Worm (Caenorhabditis elegans) whole organism, L4 larva: Measurements from ENCODE around the gene srbc-44.

Experiments used
- F26F4.8 ChIP-seq: fragments of 200-800 bp; sonication (Bioruptor generic); conservative IDR thresholded peaks from 2 replicates; pipeline ENCODE4 v1.3.6; 2022; ENCODE audit warnings: missing genetic modification characterization, missing compliant biosample characterization
- F37D6.2 ChIP-seq: sonication (generic microtip); optimal IDR thresholded peaks from 2 replicates; lab custom pipeline; 2016; ENCODE audit warnings: mild to moderate bottlenecking, missing genetic modification characterization, missing compliant biosample characterization
- ZK546.5 ChIP-seq, 2 experiments: sonication (generic microtip); optimal IDR thresholded peaks; 2 replicates each; lab custom pipeline; 2017; ENCODE audit warnings: missing biosample characterization in 2 of 2, missing genetic modification characterization in 2 of 2
- aha-1 ChIP-seq: fragments of 150-350 bp; peaks from one replicate; lab custom pipeline; 2014; ENCODE audit warnings: missing biosample characterization, missing genetic modification characterization
- ceh-28 ChIP-seq: fragments of 150-350 bp; optimal IDR thresholded peaks from 2 replicates; lab custom pipeline; 2014; ENCODE audit warnings: missing biosample characterization, missing genetic modification reagents, missing genetic modification characterization
- ctbp-1 ChIP-seq: fragments of 200-800 bp; sonication (Bioruptor generic); IDR thresholded peaks from 2 replicates; pipeline ENCODE4 v1.3.6; 2022; ENCODE audit warnings: missing genetic modification reagents, missing genetic modification characterization, missing compliant biosample characterization
- daf-16 ChIP-seq, 3 experiments: sonication (generic microtip); optimal IDR thresholded peaks; 2 replicates each; lab custom pipeline; 2016 to 2017; ENCODE audit warnings: missing genetic modification characterization in 3 of 3, missing genetic modification reagents in 3 of 3, mild to moderate bottlenecking in 2 of 3, missing compliant biosample characterization in 2 of 3, missing biosample characterization in 1 of 3, moderate library complexity in 1 of 3
- dmd-6 ChIP-seq: fragments of 200-800 bp; sonication (Bioruptor generic); IDR thresholded peaks from 2 replicates; pipeline ENCODE4 v1.3.6; 2022; ENCODE audit warnings: missing genetic modification reagents, missing genetic modification characterization, missing compliant biosample characterization
- dve-1 ChIP-seq: sonication (generic microtip); optimal IDR thresholded peaks from 2 replicates; lab custom pipeline; 2017; ENCODE audit warnings: antibody characterized with exemption, mild to moderate bottlenecking, missing genetic modification characterization, missing compliant biosample characterization; ENCODE audit not compliant: insufficient read depth
- fkh-10 ChIP-seq: fragments of 150-350 bp; optimal IDR thresholded peaks from 2 replicates; lab custom pipeline; 2014; ENCODE audit warnings: missing biosample characterization, missing genetic modification reagents, missing genetic modification characterization
- hif-1 ChIP-seq, 2 experiments: sonication (generic microtip); optimal IDR thresholded peaks; 2 replicates each; lab custom pipeline; 2016 to 2017; ENCODE audit warnings: missing compliant biosample characterization in 2 of 2, missing genetic modification characterization in 2 of 2, missing genetic modification reagents in 2 of 2, missing genotype in 2 of 2, mild to moderate bottlenecking in 1 of 2
- hlh-11 ChIP-seq: fragments of 200-800 bp; sonication (Bioruptor generic); optimal IDR thresholded peaks from 2 replicates; lab custom pipeline; 2018; ENCODE audit warnings: mild to moderate bottlenecking, missing genetic modification characterization, missing compliant biosample characterization
- hlh-30 ChIP-seq: sonication (generic microtip); optimal IDR thresholded peaks from 2 replicates; lab custom pipeline; 2017; ENCODE audit warnings: antibody characterized with exemption, mild to moderate bottlenecking, missing genetic modification characterization, missing compliant biosample characterization; ENCODE audit not compliant: insufficient read depth
- hmg-1.1 ChIP-seq: fragments of 200-800 bp; sonication (Bioruptor generic); IDR thresholded peaks from 2 replicates; pipeline ENCODE4 v1.3.6; 2022; ENCODE audit warnings: missing genetic modification reagents, missing genetic modification characterization, missing compliant biosample characterization
- lim-7 ChIP-seq: fragments of 200-800 bp; sonication (Bioruptor generic); IDR thresholded peaks from 2 replicates; pipeline ENCODE4 v1.3.6; 2022; ENCODE audit warnings: missing genetic modification characterization, missing compliant biosample characterization
- lin-13 ChIP-seq: fragments of 150-350 bp; optimal IDR thresholded peaks from 2 replicates; lab custom pipeline; 2014; ENCODE audit warnings: missing biosample characterization, missing genetic modification reagents, missing genetic modification characterization
- lin-15B ChIP-seq: fragments of 150-350 bp; sonication (generic microtip); optimal IDR thresholded peaks from 3 replicates; lab custom pipeline; 2014; ENCODE audit warnings: missing biosample characterization, missing genetic modification characterization
- lir-3 ChIP-seq: sonication (generic microtip); optimal IDR thresholded peaks from 2 replicates; lab custom pipeline; 2016; ENCODE audit warnings: mild to moderate bottlenecking, missing genetic modification characterization, missing compliant biosample characterization
- lsy-2 ChIP-seq, 2 experiments: fragments of 150-350 bp in 1 of 2; sonication (generic microtip) in 1 of 2; optimal IDR thresholded peaks; 2 replicates each; lab custom pipeline; 2014 to 2017; ENCODE audit warnings: missing biosample characterization in 2 of 2, missing genetic modification characterization in 2 of 2
- mdl-1 ChIP-seq, 2 experiments: fragments of 150-350 bp in 1 of 2; sonication (generic microtip) in 1 of 2; optimal IDR thresholded peaks; 2 replicates each; lab custom pipeline; 2014 to 2017; ENCODE audit warnings: missing biosample characterization in 2 of 2, missing genetic modification characterization in 2 of 2
- mep-1 ChIP-seq: fragments of 150-350 bp; sonication (generic microtip); optimal IDR thresholded peaks from 3 replicates; lab custom pipeline; 2014; ENCODE audit warnings: missing biosample characterization, missing genetic modification characterization
- mxl-3 ChIP-seq: fragments of 200-800 bp; sonication (Bioruptor generic); optimal IDR thresholded peaks from 2 replicates; lab custom pipeline; 2018; ENCODE audit warnings: mild to moderate bottlenecking, missing genetic modification characterization, missing compliant biosample characterization
- nhr-102 ChIP-seq: sonication (generic microtip); optimal IDR thresholded peaks from 2 replicates; lab custom pipeline; 2016; ENCODE audit warnings: mild to moderate bottlenecking, missing genetic modification characterization, moderate library complexity, missing compliant biosample characterization
- nhr-28 ChIP-seq: fragments of 150-350 bp; optimal IDR thresholded peaks from 2 replicates; lab custom pipeline; 2014; ENCODE audit warnings: missing biosample characterization, missing genetic modification characterization
- nhr-6 ChIP-seq: fragments of 150-350 bp; optimal IDR thresholded peaks from 2 replicates; lab custom pipeline; 2014; ENCODE audit warnings: missing biosample characterization, missing genetic modification characterization
- nhr-76 ChIP-seq: fragments of 150-350 bp; optimal IDR thresholded peaks from 2 replicates; lab custom pipeline; 2014; ENCODE audit warnings: missing biosample characterization, missing genetic modification characterization
- nhr-77 ChIP-seq: fragments of 150-350 bp; optimal IDR thresholded peaks from 2 replicates; lab custom pipeline; 2014; ENCODE audit warnings: missing biosample characterization, missing genetic modification characterization
- pqm-1 ChIP-seq: sonication (generic microtip); optimal IDR thresholded peaks from 2 replicates; lab custom pipeline; 2017; ENCODE audit warnings: missing biosample characterization, missing genetic modification characterization
- rbr-2 ChIP-seq: sonication (generic microtip); optimal IDR thresholded peaks from 2 replicates; lab custom pipeline; 2016; ENCODE audit warnings: missing genotype, missing genetic modification characterization, missing compliant biosample characterization
- saeg-2 ChIP-seq: fragments of 200-800 bp; sonication (Bioruptor generic); IDR thresholded peaks from 2 replicates; pipeline ENCODE4 v1.3.6; 2022; ENCODE audit warnings: missing genetic modification reagents, missing genetic modification characterization, missing compliant biosample characterization
- sdz-12 ChIP-seq: fragments of 200-800 bp; sonication (Bioruptor generic); optimal IDR thresholded peaks from 2 replicates; lab custom pipeline; 2018; ENCODE audit warnings: mild to moderate bottlenecking, missing genetic modification characterization, missing compliant biosample characterization
- set-16 ChIP-seq: fragments of 200-800 bp; sonication (Bioruptor generic); IDR thresholded peaks from 2 replicates; pipeline ENCODE4 v1.3.6; 2022; ENCODE audit warnings: missing genetic modification reagents, missing genetic modification characterization, missing compliant biosample characterization
- unc-62 ChIP-seq, 3 experiments: fragments of 150-350 bp in 1 of 3; sonication (generic microtip); optimal IDR thresholded peaks in 2 of 3; peaks in 1 of 3; 1 replicate in 1 of 3; 2 replicates in 2 of 3; lab custom pipeline; 2014 to 2017; ENCODE audit warnings: missing biosample characterization in 3 of 3, missing genetic modification characterization in 3 of 3, missing genetic modification reagents in 3 of 3, missing genotype in 1 of 3
- vab-7 ChIP-seq: fragments of 200-800 bp; sonication (Bioruptor generic); IDR thresholded peaks from 2 replicates; pipeline ENCODE4 v1.3.6; 2022; ENCODE audit warnings: missing genetic modification reagents, missing genetic modification characterization, missing compliant biosample characterization
- zfp-2 ChIP-seq: sonication (generic microtip); optimal IDR thresholded peaks from 2 replicates; lab custom pipeline; 2016; ENCODE audit warnings: mild to moderate bottlenecking, missing genetic modification characterization, missing compliant biosample characterization
- zip-11 ChIP-seq: fragments of 200-800 bp; sonication (Bioruptor generic); IDR thresholded peaks from 2 replicates; pipeline ENCODE4 v1.3.6; 2022; ENCODE audit warnings: missing genetic modification characterization, missing compliant biosample characterization

The srbc-44 gene

DNA sequence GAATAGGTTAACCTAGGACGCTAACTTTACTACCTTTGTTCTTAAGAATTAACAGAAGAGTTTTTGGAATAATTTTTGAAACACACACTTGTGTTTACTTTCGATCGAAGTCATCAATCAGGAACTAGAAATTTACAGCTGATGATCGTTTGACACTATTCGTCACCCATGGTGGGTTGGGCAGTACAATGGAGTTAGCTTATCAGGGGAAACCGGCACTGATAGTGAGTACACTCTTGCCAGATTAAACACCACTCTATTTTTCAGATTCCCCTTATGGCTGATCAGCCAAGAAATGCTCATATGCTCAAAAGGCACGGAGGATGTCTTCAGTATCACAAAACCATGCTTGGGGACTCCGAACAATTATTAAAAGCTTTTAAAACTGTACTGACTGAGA, 33.7 kb upstream of the srbc-44 start:
- TF ChIP-seq pqm-1 (tag; lab: Kevin White, UChicago) (peak; percentile 54), nhr-76 (tag; lab: Kevin White, UChicago) (no peak), nhr-77 (no peak), dve-1 (peak; percentile 15), nhr-28 (peak; percentile 77), daf-16 (GFP tag; optimal IDR thresholded peaks at IDR 0.05; lab: Kevin White, UChicago) (no peak), daf-16 (tag; optimal IDR thresholded peaks at IDR 0.05; lab: Kevin White, UChicago) (peak; percentile 11), lir-3 (tag; lab: Kevin White, UChicago) (no peak), dmd-6 (GFP tag; lab: Robert Waterston, UW) (peak; percentile 73), set-16 (GFP tag; lab: Robert Waterston, UW) (no peak), hlh-11 (tag; lab: Kevin White, UChicago) (peak; percentile 53), nhr-6 (tag; lab: Kevin White, UChicago) (no peak), ZK546.5 (tag; optimal IDR thresholded peaks at IDR 0.05; lab: Kevin White, UChicago) (no peak), saeg-2 (GFP tag; lab: Robert Waterston, UW) (no peak)
- TF ChIP-seq, all 104 proteins: peak for 6

- TF ChIP-seq pqm-1 (tag; lab: Kevin White, UChicago) (peak; percentile 60), nhr-28 (peak; percentile 62), daf-16 (GFP tag; optimal IDR thresholded peaks at IDR 0.05; lab: Kevin White, UChicago) (no peak), daf-16 (tag; optimal IDR thresholded peaks at IDR 0.05; lab: Kevin White, UChicago) (peak; percentile 28), unc-62 (GFP tag; optimal IDR thresholded peaks at IDR 0.05 in 1 of 2; lab: Kevin White, UChicago) (peak in 1 of 2 experiments; percentile 63), unc-62 (tag; optimal IDR thresholded peaks at IDR 0.05; lab: Kevin White, UChicago) (no peak), set-16 (GFP tag; lab: Robert Waterston, UW) (no peak), dmd-6 (GFP tag; lab: Robert Waterston, UW) (0 out of 2 replicates have a peak, but pooled peaks have one; percentile 10), F26F4.8 (GFP tag; lab: Robert Waterston, UW) (no peak), nhr-77 (peak; percentile 56)
Measured at ce11 chrV:12819792-12820453, 31.6 kb upstream of the srbc-44 start, which contains the start of the genes ZC443.4 and ugt-18. Gene ZC443.4 (minus strand): TSS chrV:12819886. Gene ugt-18 (plus strand): TSS chrV:12820260.

DNA sequence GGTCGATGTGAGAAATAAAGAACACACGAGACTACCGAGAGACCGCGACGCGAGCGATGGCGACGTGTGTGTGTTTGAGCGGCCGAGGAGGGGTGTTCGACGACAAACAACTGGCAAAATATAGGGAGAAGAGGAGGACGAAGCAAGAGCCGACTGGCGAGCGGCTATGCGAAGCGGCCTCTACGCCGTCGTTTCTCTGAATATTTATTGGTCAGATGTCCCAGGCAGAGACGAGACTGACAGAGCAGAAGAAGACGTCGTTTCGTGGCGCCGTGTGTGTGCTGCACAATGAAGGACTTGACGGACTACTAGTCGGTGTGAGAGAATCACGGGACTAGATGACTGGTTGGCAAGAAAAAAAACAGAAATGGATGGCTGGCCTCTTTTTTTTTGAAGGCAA, 30.8 kb upstream of the srbc-44 start:
- peak; percentile 61 for TF ChIP-seq fkh-10 (GFP tag; lab: Kevin White, UChicago)
- peak; percentile 79 for TF ChIP-seq hmg-1.1 (GFP tag; lab: Robert Waterston, UW)
- TF ChIP-seq zip-11 (GFP tag; lab: Robert Waterston, UW) = no peak
- TF ChIP-seq F26F4.8 (GFP tag; lab: Robert Waterston, UW) = no peak
- TF ChIP-seq ceh-28 (tag; lab: Kevin White, UChicago) = no peak
- TF ChIP-seq aha-1 (tag; lab: Kevin White, UChicago) = peak; percentile 97
- TF ChIP-seq ctbp-1 = no peak
- no peak for TF ChIP-seq zfp-2 (tag; lab: Kevin White, UChicago)
- TF ChIP-seq mxl-3 (GFP tag; lab: Kevin White, UChicago) = peak; percentile 11
- TF ChIP-seq hif-1 (tag; optimal IDR thresholded peaks at IDR 0.05; lab: Kevin White, UChicago) = peak in 1 of 2 experiments; percentile 39
- no peak for TF ChIP-seq lin-13
- peak; percentile 41 for TF ChIP-seq hlh-11 (tag; lab: Kevin White, UChicago)
- peak; percentile 75 for TF ChIP-seq F37D6.2 (tag; lab: Kevin White, UChicago)
- peak; percentile 79 for TF ChIP-seq rbr-2
- 0 out of 2 replicates have a peak, but pooled peaks have one; percentile 11 for TF ChIP-seq dmd-6 (GFP tag; lab: Robert Waterston, UW)
- peak; percentile 63 for TF ChIP-seq mep-1
- TF ChIP-seq lim-7 (GFP tag; lab: Robert Waterston, UW) = no peak
- TF ChIP-seq hlh-30 = peak; percentile 83
- no peak for TF ChIP-seq lin-15B (tag; lab: Kevin White, UChicago)
- TF ChIP-seq sdz-12 = no peak
- no peak for TF ChIP-seq nhr-102 (tag; lab: Kevin White, UChicago)
- TF ChIP-seq vab-7 (GFP tag; lab: Robert Waterston, UW) = no peak
- peak; percentile 3 to 50 for TF ChIP-seq lsy-2 (tag; optimal IDR thresholded peaks at IDR 0.05; lab: Kevin White, UChicago)
- peak in 1 of 2 experiments; percentile 70 for TF ChIP-seq mdl-1 (tag; optimal IDR thresholded peaks at IDR 0.05; lab: Kevin White, UChicago)
- TF ChIP-seq, all 104 proteins: peak for 13
